Worm (Caenorhabditis elegans) whole organism, L3 larva: ENCODE measurements around the gene sra-34.

Experiments
- aly-2 ChIP-seq: fragments of 150-350 bp; optimal IDR thresholded peaks from 2 replicates; lab custom pipeline; 2014; ENCODE audit warnings: missing biosample characterization, missing genetic modification characterization
- ceh-82 ChIP-seq: fragments of 150-350 bp; optimal IDR thresholded peaks from 2 replicates; lab custom pipeline; 2014; ENCODE audit warnings: missing biosample characterization, missing genetic modification characterization
- jun-1 ChIP-seq: fragments of 150-350 bp; optimal IDR thresholded peaks from 2 replicates; lab custom pipeline; 2014; ENCODE audit warnings: missing biosample characterization, missing genetic modification reagents, missing genetic modification characterization
- nhr-28 ChIP-seq: fragments of 150-350 bp; optimal IDR thresholded peaks from 2 replicates; lab custom pipeline; 2014; ENCODE audit warnings: missing biosample characterization, missing genetic modification characterization
- snpc-4 ChIP-seq: fragments of 150-350 bp; optimal IDR thresholded peaks from 2 replicates; lab custom pipeline; 2014; ENCODE audit warnings: missing biosample characterization, missing genetic modification characterization
- unc-39 ChIP-seq: sonication (generic microtip); optimal IDR thresholded peaks from 4 replicates; lab custom pipeline; 2017; ENCODE audit warnings: missing biosample characterization, missing genetic modification characterization
- unc-62 ChIP-seq: fragments of 150-350 bp; sonication (generic microtip); optimal IDR thresholded peaks from 4 replicates; lab custom pipeline; 2014; ENCODE audit warnings: missing biosample characterization, missing genetic modification reagents, missing genetic modification characterization
- ztf-4 ChIP-seq: fragments of 150-350 bp; optimal IDR thresholded peaks from 2 replicates; lab custom pipeline; 2014; ENCODE audit warnings: missing biosample characterization, missing genetic modification characterization

ce11 chrII:4584313-4584712 lies 40.8 kb upstream of the sra-34 start:
- TF ChIP-seq aly-2 (tag; lab: Kevin White, UChicago) (no peak), unc-39 (tag; lab: Kevin White, UChicago) (no peak), nhr-28 (no peak), jun-1 (no peak), ceh-82 (tag; lab: Kevin White, UChicago) (no peak), unc-62 (no peak), ztf-4 (tag; lab: Kevin White, UChicago) (no peak), snpc-4 (no peak)
